Fruit fly (Drosophila melanogaster) whole organism, wandering third instar larva: ENCODE results near the gene CG3630.

ENCODE experiments used
- Abd-B ChIP-seq: fragments of >200 bp; optimal IDR thresholded peaks from 2 replicates; lab custom pipeline; 2017; ENCODE audit warnings: missing biosample characterization, missing genetic modification characterization
- Dfd ChIP-seq: fragments of >200 bp; optimal IDR thresholded peaks from 2 replicates; lab custom pipeline; 2017; ENCODE audit warnings: missing biosample characterization, missing genetic modification characterization
- HLH106 ChIP-seq: fragments of 200-800 bp; optimal IDR thresholded peaks from 3 replicates; lab custom pipeline; 2019; ENCODE audit warnings: missing biosample characterization, mild to moderate bottlenecking, missing genetic modification characterization, moderate library complexity
- OdsH ChIP-seq: fragments of 200-800 bp; sonication (Bioruptor generic); optimal IDR thresholded peaks from 2 replicates; lab custom pipeline; 2016; ENCODE audit warnings: missing biosample characterization, mild to moderate bottlenecking, missing genetic modification characterization
- dl ChIP-seq, 2 experiments: fragments of 175-275, 200-275 bp in 1 of 2; fragments of 200-275 bp in 1 of 2; sonication (Bioruptor generic); optimal IDR thresholded peaks; lab custom pipeline; 2018; ENCODE audit warnings: mild to moderate bottlenecking in 2 of 2, missing biosample characterization in 2 of 2, missing genetic modification characterization in 2 of 2, moderate library complexity in 2 of 2; ENCODE audit not compliant: partially characterized antibody in 2 of 2, insufficient read depth in 1 of 2
- dsf ChIP-seq: sonication (Bioruptor generic); optimal IDR thresholded peaks from 2 replicates; lab custom pipeline; 2016; ENCODE audit warnings: missing biosample characterization, missing genetic modification characterization, borderline replicate concordance
- fru ChIP-seq: fragments of 200-800 bp; sonication (Bioruptor generic); optimal IDR thresholded peaks from 3 replicates; lab custom pipeline; 2016; ENCODE audit warnings: missing biosample characterization, mild to moderate bottlenecking, missing genetic modification characterization
- psq ChIP-seq: fragments of 200-800 bp; sonication (Bioruptor generic); optimal IDR thresholded peaks from 3 replicates; lab custom pipeline; 2017; ENCODE audit warnings: missing biosample characterization, mild to moderate bottlenecking, missing genetic modification characterization, moderate library complexity
- sage ChIP-seq: fragments of 200-800 bp; sonication (Bioruptor generic); optimal IDR thresholded peaks from 2 replicates; lab custom pipeline; 2016; ENCODE audit warnings: missing biosample characterization, mild to moderate bottlenecking, missing genetic modification characterization
- woc ChIP-seq: sonication (Bioruptor generic); optimal IDR thresholded peaks from 2 replicates; lab custom pipeline; 2016; ENCODE audit warnings: missing biosample characterization, mild to moderate bottlenecking, missing genetic modification characterization

DNA sequence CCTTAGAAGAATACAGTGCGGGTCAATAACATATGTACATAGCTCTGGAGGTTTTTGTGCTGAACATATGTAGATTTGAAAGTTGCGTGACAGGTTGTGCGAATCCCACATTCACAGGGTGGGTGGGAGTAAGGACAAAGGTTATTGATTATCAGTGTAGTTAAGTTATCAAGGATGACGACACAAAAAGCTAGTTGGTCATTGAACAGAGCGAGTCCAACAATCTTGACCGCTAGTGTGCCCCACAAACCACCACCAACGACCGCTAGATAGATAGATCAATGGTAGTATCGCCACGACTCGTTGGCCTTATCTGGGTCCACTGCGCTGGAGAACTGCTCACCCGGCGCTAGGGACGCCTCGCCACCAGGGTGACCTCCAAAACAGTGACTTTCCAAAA is 15.4 kb upstream of the CG3630 start:
- TF ChIP-seq Dfd (no peak), HLH106 (no peak), psq (GFP tag; lab: Kevin White, UChicago) (no peak), OdsH (no peak), woc (no peak), fru (GFP tag; lab: Kevin White, UChicago) (no peak), Abd-B (GFP tag; lab: Kevin White, UChicago) (no peak), dl (GFP tag; optimal IDR thresholded peaks at IDR 0.05; lab: Kevin White, UChicago; ENCODE audit: insufficient read depth in 1 of 2, partially characterized antibody in 2 of 2) (no peak), dsf (no peak), sage (GFP tag; lab: Kevin White, UChicago) (no peak)
